Fruit fly (Drosophila melanogaster) whole organism, larva: ENCODE measurements around the gene CG43078.

Experiments used
- noc ChIP-seq: fragments of 200-800 bp; sonication (Bioruptor generic); optimal IDR thresholded peaks from 3 replicates; lab custom pipeline; 2019; ENCODE audit warnings: missing biosample characterization, mild to moderate bottlenecking, missing genetic modification characterization, moderate library complexity

Gene CG43078

dm6 chr3L:8575844-8576842 lies at the start of gene CG43078, which contains the start of gene CG6638:
TSS of gene CG43078 (plus strand) at chr3L:8576808.
TSS of gene CG6638 (minus strand) at chr3L:8576078.
- TF ChIP-seq noc (tag; lab: Kevin White, UChicago) = no peak

- no peak for TF ChIP-seq noc (tag; lab: Kevin White, UChicago)
Observed at dm6 chr3L:8527829-8528228, 48.8 kb upstream of the CG43078 start.

dm6 chr3L:8528546-8528945 lies 48.1 kb upstream of the CG43078 start:
- TF ChIP-seq noc (tag; lab: Kevin White, UChicago) = no peak

dm6 chr3L:8529701-8530100 lies 46.9 kb upstream of the CG43078 start:
- no peak for TF ChIP-seq noc (tag; lab: Kevin White, UChicago)

dm6 chr3L:8534386-8535306 lies 42.0 kb upstream of the CG43078 start, which contains the start of gene ergic53:
TSS of gene ergic53 (plus strand) at chr3L:8534977.
- peak; percentile 25 for TF ChIP-seq noc (tag; lab: Kevin White, UChicago)

- TF ChIP-seq noc (tag; lab: Kevin White, UChicago) = no peak
Observed at dm6 chr3L:8536387-8536786, 40.2 kb upstream of the CG43078 start.

dm6 chr3L:8538355-8538754 lies 38.3 kb upstream of the CG43078 start:
- no peak for TF ChIP-seq noc (tag; lab: Kevin White, UChicago)

dm6 chr3L:8540509-8540908 lies 36.1 kb upstream of the CG43078 start:
- no peak for TF ChIP-seq noc (tag; lab: Kevin White, UChicago)

- no peak for TF ChIP-seq noc (tag; lab: Kevin White, UChicago)
Observed at dm6 chr3L:8541669-8542068, 34.9 kb upstream of the CG43078 start.

- no peak for TF ChIP-seq noc (tag; lab: Kevin White, UChicago)
Observed at dm6 chr3L:8542213-8542612, 34.4 kb upstream of the CG43078 start.

- no peak for TF ChIP-seq noc (tag; lab: Kevin White, UChicago)
Observed at dm6 chr3L:8543866-8544265, 32.7 kb upstream of the CG43078 start.

- no peak for TF ChIP-seq noc (tag; lab: Kevin White, UChicago)
Observed at dm6 chr3L:8544710-8545109, 31.9 kb upstream of the CG43078 start, which contains the start of gene rhea. TSS of gene rhea (plus strand) at chr3L:8545001.

dm6 chr3L:8545473-8545872 lies 31.1 kb upstream of the CG43078 start:
- TF ChIP-seq noc (tag; lab: Kevin White, UChicago) = peak; percentile 10

dm6 chr3L:8546355-8546771 lies 30.2 kb upstream of the CG43078 start:
- TF ChIP-seq noc (tag; lab: Kevin White, UChicago) = peak; percentile 37

- peak; percentile 88 for TF ChIP-seq noc (tag; lab: Kevin White, UChicago)
Observed at dm6 chr3L:8547104-8547523, 29.5 kb upstream of the CG43078 start.
